Worm (Caenorhabditis elegans) whole organism, young adult: Measurements from ENCODE around the gene tbb-1.

Source experiments
- B0019.2 ChIP-seq: fragments of 200-800 bp; sonication (Bioruptor generic); conservative IDR thresholded peaks from 2 replicates; pipeline ENCODE4 v1.3.6; 2022; ENCODE audit warnings: missing genetic modification reagents, missing genetic modification characterization, missing compliant biosample characterization
- B0035.1 ChIP-seq: sonication (generic microtip); optimal IDR thresholded peaks from 2 replicates; lab custom pipeline; 2016; ENCODE audit warnings: missing genetic modification characterization, mild to moderate bottlenecking, missing compliant biosample characterization, missing genotype, missing genetic modification reagents
- D2030.7 ChIP-seq: fragments of 200-800 bp; sonication (Bioruptor generic); IDR thresholded peaks from 2 replicates; pipeline ENCODE4 v1.3.6; 2022; ENCODE audit warnings: missing genetic modification reagents, missing genetic modification characterization, missing compliant biosample characterization
- F39B2.1 ChIP-seq: fragments of 200-800 bp; sonication (Bioruptor generic); IDR thresholded peaks from 2 replicates; pipeline ENCODE4 v1.3.6; 2022; ENCODE audit warnings: missing genetic modification reagents, missing genetic modification characterization, missing compliant biosample characterization
- F52B5.7 ChIP-seq: sonication (generic microtip); optimal IDR thresholded peaks from 2 replicates; lab custom pipeline; 2016; ENCODE audit warnings: mild to moderate bottlenecking, missing genetic modification characterization, missing compliant biosample characterization
- F57C9.4 ChIP-seq: sonication (generic microtip); optimal IDR thresholded peaks from 2 replicates; lab custom pipeline; 2017; ENCODE audit warnings: mild to moderate bottlenecking, missing genetic modification characterization, missing compliant biosample characterization
- K11D2.4 ChIP-seq: fragments of 200-800 bp; sonication (Bioruptor generic); IDR thresholded peaks from 2 replicates; pipeline ENCODE4 v1.3.6; 2022; ENCODE audit warnings: missing genetic modification reagents, missing genetic modification characterization, missing compliant biosample characterization
- Y53G8AR.9 ChIP-seq: fragments of 200-800 bp; sonication (Bioruptor generic); conservative IDR thresholded peaks from 2 replicates; pipeline ENCODE4 v1.3.6; 2022; ENCODE audit warnings: missing genetic modification reagents, missing genetic modification characterization, missing compliant biosample characterization
- Y56A3A.18 ChIP-seq: fragments of 200-800 bp; sonication (Bioruptor generic); IDR thresholded peaks from 2 replicates; pipeline ENCODE4 v1.3.6; 2022; ENCODE audit warnings: missing genetic modification reagents, missing genetic modification characterization, missing compliant biosample characterization
- Y67H2A.10 ChIP-seq: fragments of 200-800 bp; sonication (Bioruptor generic); conservative IDR thresholded peaks from 2 replicates; pipeline ENCODE4 v1.3.6; 2022; ENCODE audit warnings: missing genetic modification reagents, missing genetic modification characterization, missing compliant biosample characterization
- Y95B8A.8 ChIP-seq: fragments of 200-800 bp; sonication (Bioruptor generic); IDR thresholded peaks from 2 replicates; pipeline ENCODE4 v1.3.6; 2022; ENCODE audit warnings: missing genetic modification reagents, missing genetic modification characterization, missing compliant biosample characterization
- ZK185.1 ChIP-seq: sonication (generic microtip); optimal IDR thresholded peaks from 2 replicates; lab custom pipeline; 2016; ENCODE audit warnings: mild to moderate bottlenecking, missing genetic modification characterization, missing compliant biosample characterization; ENCODE audit not compliant: poor library complexity, severe bottlenecking
- ama-1 ChIP-seq, 3 experiments: fragments of 150-350 bp in 1 of 3; sonication (generic microtip) in 2 of 3; optimal IDR thresholded peaks; 2 replicates each; lab custom pipeline; 2014 to 2018; ENCODE audit warnings: missing biosample characterization in 2 of 3, missing genetic modification characterization in 2 of 3, missing genetic modification reagents in 2 of 3
- atf-7 ChIP-seq: sonication (generic microtip); optimal IDR thresholded peaks from 2 replicates; lab custom pipeline; 2017; ENCODE audit warnings: mild to moderate bottlenecking, missing genetic modification characterization, missing compliant biosample characterization
- athp-1 ChIP-seq: sonication (generic microtip); optimal IDR thresholded peaks from 2 replicates; lab custom pipeline; 2017; ENCODE audit warnings: mild to moderate bottlenecking, missing genetic modification characterization, missing compliant biosample characterization
- ccch-3 ChIP-seq: fragments of 200-800 bp; sonication (Bioruptor generic); optimal IDR thresholded peaks from 2 replicates; lab custom pipeline; 2018; ENCODE audit warnings: mild to moderate bottlenecking, missing genetic modification characterization, missing compliant biosample characterization
- cebp-1 ChIP-seq, 2 experiments: fragments of 200-800 bp in 1 of 2; sonication (Bioruptor generic) in 1 of 2; sonication (generic microtip) in 1 of 2; IDR thresholded peaks in 1 of 2; optimal IDR thresholded peaks in 1 of 2; 2 replicates each; pipeline versions ENCODE4 v1.3.6 to Lab custom; 2017 to 2022; ENCODE audit warnings: missing compliant biosample characterization in 2 of 2, missing genetic modification characterization in 2 of 2, mild to moderate bottlenecking in 1 of 2, missing genetic modification reagents in 1 of 2, moderate library complexity in 1 of 2
- ceh-100 ChIP-seq: fragments of 200-800 bp; sonication (Bioruptor generic); IDR thresholded peaks from 2 replicates; pipeline ENCODE4 v1.3.6; 2022; ENCODE audit warnings: missing genetic modification reagents, missing genetic modification characterization, missing compliant biosample characterization
- ceh-27 ChIP-seq: fragments of 200-800 bp; sonication (Bioruptor generic); optimal IDR thresholded peaks from 2 replicates; lab custom pipeline; 2018; ENCODE audit warnings: mild to moderate bottlenecking, missing genetic modification characterization, moderate library complexity, missing compliant biosample characterization
- dox-1 ChIP-seq: fragments of 200-800 bp; sonication (Bioruptor generic); IDR thresholded peaks from 2 replicates; pipeline ENCODE4 v1.3.6; 2022; ENCODE audit warnings: missing genetic modification reagents, missing genetic modification characterization, missing compliant biosample characterization
- egl-44 ChIP-seq: fragments of 200-800 bp; sonication (Bioruptor generic); IDR thresholded peaks from 2 replicates; pipeline ENCODE4 v1.3.6; 2022; ENCODE audit warnings: missing genetic modification reagents, missing genetic modification characterization, missing compliant biosample characterization
- egrh-3 ChIP-seq: fragments of 200-800 bp; sonication (Bioruptor generic); IDR thresholded peaks from 2 replicates; pipeline ENCODE4 v1.3.6; 2022; ENCODE audit warnings: missing genetic modification reagents, missing genetic modification characterization, missing compliant biosample characterization
- ekl-4 ChIP-seq: fragments of 200-800 bp; sonication (Bioruptor generic); IDR thresholded peaks from 2 replicates; pipeline ENCODE4 v1.3.6; 2022; ENCODE audit warnings: missing genetic modification reagents, missing genetic modification characterization, missing compliant biosample characterization
- gei-17 ChIP-seq: fragments of 200-800 bp; sonication (Bioruptor generic); optimal IDR thresholded peaks from 2 replicates; lab custom pipeline; 2018; ENCODE audit warnings: mild to moderate bottlenecking, missing genetic modification characterization, missing compliant biosample characterization
- hrde-1 ChIP-seq: sonication (generic microtip); optimal IDR thresholded peaks from 2 replicates; lab custom pipeline; 2016; ENCODE audit warnings: missing genetic modification characterization, mild to moderate bottlenecking, missing compliant biosample characterization, moderate library complexity, missing genotype, missing genetic modification reagents, borderline replicate concordance
- let-526 ChIP-seq: fragments of 200-800 bp; sonication (Bioruptor generic); IDR thresholded peaks from 2 replicates; pipeline ENCODE4 v1.3.6; 2022; ENCODE audit warnings: missing genetic modification reagents, missing genetic modification characterization, missing compliant biosample characterization
- lin-26 ChIP-seq: fragments of 200-800 bp; sonication (Bioruptor generic); IDR thresholded peaks from 2 replicates; pipeline ENCODE4 v1.3.6; 2022; ENCODE audit warnings: missing genetic modification reagents, missing genetic modification characterization, missing compliant biosample characterization
- lin-54 ChIP-seq: fragments of 200-800 bp; sonication (Bioruptor generic); optimal IDR thresholded peaks from 2 replicates; lab custom pipeline; 2018; ENCODE audit warnings: mild to moderate bottlenecking, missing genetic modification characterization, missing compliant biosample characterization
- lir-1 ChIP-seq: fragments of 200-800 bp; sonication (Bioruptor generic); conservative IDR thresholded peaks from 2 replicates; pipeline ENCODE4 v1.3.6; 2022; ENCODE audit warnings: missing genetic modification reagents, missing genetic modification characterization, missing compliant biosample characterization
- lsy-27 ChIP-seq: sonication (generic microtip); optimal IDR thresholded peaks from 2 replicates; lab custom pipeline; 2017; ENCODE audit warnings: missing genetic modification characterization, mild to moderate bottlenecking, missing compliant biosample characterization, antibody characterized with exemption, missing genotype, borderline replicate concordance; ENCODE audit not compliant: insufficient read depth
- madf-6 ChIP-seq: fragments of 200-800 bp; sonication (Bioruptor generic); IDR thresholded peaks from 2 replicates; pipeline ENCODE4 v1.3.6; 2022; ENCODE audit warnings: missing genetic modification reagents, missing genetic modification characterization, missing compliant biosample characterization
- mcd-1 ChIP-seq: fragments of 200-800 bp; sonication (Bioruptor generic); IDR thresholded peaks from 2 replicates; pipeline ENCODE4 v1.3.6; 2022; ENCODE audit warnings: missing genetic modification reagents, missing genetic modification characterization, missing compliant biosample characterization
- mel-28 ChIP-seq: sonication (generic microtip); optimal IDR thresholded peaks from 2 replicates; lab custom pipeline; 2016; ENCODE audit warnings: borderline replicate concordance, mild to moderate bottlenecking, missing genetic modification characterization, missing compliant biosample characterization
- nfyb-1 ChIP-seq: fragments of 200-800 bp; sonication (Bioruptor generic); IDR thresholded peaks from 2 replicates; pipeline ENCODE4 v1.3.6; 2022; ENCODE audit warnings: missing genetic modification reagents, missing genetic modification characterization, missing compliant biosample characterization
- repo-1 ChIP-seq: sonication (generic microtip); optimal IDR thresholded peaks from 2 replicates; lab custom pipeline; 2017; ENCODE audit warnings: mild to moderate bottlenecking, missing genetic modification characterization, missing compliant biosample characterization
- rpc-1 ChIP-seq, 2 experiments: fragments of 150-350 bp in 1 of 2; sonication (generic microtip) in 1 of 2; optimal IDR thresholded peaks; 2 replicates each; lab custom pipeline; 2014 to 2018; ENCODE audit warnings: missing biosample characterization in 1 of 2, missing genetic modification characterization in 1 of 2, missing genetic modification reagents in 1 of 2, missing genotype in 1 of 2
- snpc-1.1 ChIP-seq: sonication (generic microtip); optimal IDR thresholded peaks from 2 replicates; lab custom pipeline; 2017; ENCODE audit warnings: missing genetic modification characterization, mild to moderate bottlenecking, missing compliant biosample characterization, antibody characterized with exemption, moderate library complexity, missing genotype, missing genetic modification reagents; ENCODE audit not compliant: insufficient read depth
- snpc-4 ChIP-seq, 5 experiments: fragments of 150-350 bp in 1 of 5; sonication (generic microtip) in 4 of 5; optimal IDR thresholded peaks; 2 replicates each; lab custom pipeline; 2014 to 2018; ENCODE audit warnings: missing genetic modification characterization in 5 of 5, missing biosample characterization in 3 of 5, antibody characterized with exemption in 2 of 5, mild to moderate bottlenecking in 2 of 5, missing compliant biosample characterization in 2 of 5, missing genotype in 2 of 5, moderate library complexity in 2 of 5, missing genetic modification reagents in 1 of 5
- somi-1 ChIP-seq: fragments of 200-800 bp; sonication (Bioruptor generic); optimal IDR thresholded peaks from 2 replicates; lab custom pipeline; 2018; ENCODE audit warnings: mild to moderate bottlenecking, missing genetic modification characterization, missing compliant biosample characterization
- unc-130 ChIP-seq: sonication (generic microtip); optimal IDR thresholded peaks from 2 replicates; lab custom pipeline; 2016; ENCODE audit warnings: missing genetic modification reagents, missing genetic modification characterization, missing compliant biosample characterization
- xnd-1 ChIP-seq: sonication (generic microtip); optimal IDR thresholded peaks from 2 replicates; lab custom pipeline; 2016; ENCODE audit warnings: missing genotype, missing genetic modification reagents, missing genetic modification characterization, missing compliant biosample characterization
- ztf-22 ChIP-seq: fragments of 200-800 bp; sonication (Bioruptor generic); optimal IDR thresholded peaks from 2 replicates; lab custom pipeline; 2018; ENCODE audit warnings: mild to moderate bottlenecking, missing genetic modification characterization, moderate library complexity, missing compliant biosample characterization
- ztf-26 ChIP-seq: sonication (generic microtip); optimal IDR thresholded peaks from 2 replicates; lab custom pipeline; 2017; ENCODE audit warnings: missing genetic modification characterization, missing compliant biosample characterization
- ztf-28 ChIP-seq: fragments of 200-800 bp; sonication (Bioruptor generic); IDR thresholded peaks from 2 replicates; pipeline ENCODE4 v1.3.6; 2022; ENCODE audit warnings: missing genetic modification reagents, missing genetic modification characterization, missing compliant biosample characterization
- ztf-6 ChIP-seq: fragments of 200-800 bp; sonication (Bioruptor generic); IDR thresholded peaks from 2 replicates; pipeline ENCODE4 v1.3.6; 2022; ENCODE audit warnings: missing genetic modification reagents, missing genetic modification characterization, missing compliant biosample characterization

The tbb-1 gene

DNA sequence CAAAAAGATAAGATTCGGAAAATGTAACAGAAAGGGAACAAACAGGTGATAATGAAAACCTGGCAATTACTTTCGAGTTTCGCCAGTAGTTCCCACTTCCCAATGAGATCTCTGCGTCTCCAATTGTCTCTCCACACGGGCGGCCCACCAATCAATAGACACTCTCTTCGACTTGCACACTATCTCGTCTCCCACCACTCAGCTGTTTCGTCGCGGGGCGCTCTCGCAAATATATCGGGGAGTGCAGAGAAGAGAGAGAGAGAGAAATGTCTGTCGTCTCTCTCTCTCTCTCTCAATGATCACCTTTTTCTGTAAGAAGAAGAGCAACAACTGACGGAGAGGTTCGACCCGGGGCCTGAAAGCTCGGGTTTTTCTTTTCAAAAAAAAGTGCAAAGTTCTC lies 22.1 kb downstream of the tbb-1 start (continued):
- TF ChIP-seq snpc-1.1 (tag; lab: Kevin White, UChicago), result no peak
- TF ChIP-seq hrde-1 (tag; lab: Kevin White, UChicago), result no peak
- no peak for TF ChIP-seq mel-28
- peak; percentile 37 for TF ChIP-seq gei-17
- peak; percentile 59 for TF ChIP-seq ztf-26 (tag; lab: Kevin White, UChicago)
- peak; percentile 72 for TF ChIP-seq mcd-1
- 0 out of 2 replicates have a peak, but pooled peaks have one; percentile 12 for TF ChIP-seq egrh-3 (GFP tag; lab: Robert Waterston, UW)
- TF ChIP-seq atf-7 (tag; lab: Kevin White, UChicago), result peak; percentile 80
- TF ChIP-seq ztf-28 (GFP tag; lab: Robert Waterston, UW), result no peak
- 0 out of 2 replicates have a peak, but pooled peaks have one; percentile 19 for TF ChIP-seq Y56A3A.18 (GFP tag; lab: Robert Waterston, UW)
- peak; percentile 46 for TF ChIP-seq athp-1 (tag; lab: Kevin White, UChicago)
- TF ChIP-seq nfyb-1 (GFP tag; lab: Robert Waterston, UW), result peak; percentile 86
- TF ChIP-seq D2030.7 (GFP tag; lab: Robert Waterston, UW), result no peak
- peak; percentile 62 for TF ChIP-seq lin-54 (GFP tag; lab: Kevin White, UChicago)
- peak; percentile 54 for TF ChIP-seq ztf-22
- TF ChIP-seq lir-1, result peak; percentile 41
- TF ChIP-seq lin-26 (GFP tag; lab: Robert Waterston, UW), result peak; percentile 73
- no peak for TF ChIP-seq ztf-6 (GFP tag; lab: Robert Waterston, UW)
- TF ChIP-seq K11D2.4 (GFP tag; lab: Robert Waterston, UW), result peak; percentile 71; the same call in 1 of the 2 replicates
- TF ChIP-seq let-526 (GFP tag; lab: Robert Waterston, UW), result no peak
- TF ChIP-seq unc-130 (GFP tag; lab: Kevin White, UChicago), result no peak
- no peak for TF ChIP-seq lsy-27 (tag; lab: Kevin White, UChicago)
- TF ChIP-seq B0035.1, result no peak
- peak; percentile 52; the same call in 1 of the 2 replicates for TF ChIP-seq cebp-1 (GFP tag; IDR thresholded peaks at IDR 0.05; lab: Robert Waterston, UW)
- TF ChIP-seq cebp-1 (tag; optimal IDR thresholded peaks at IDR 0.05; lab: Kevin White, UChicago), result peak; percentile 84
- TF ChIP-seq ama-1 (optimal IDR thresholded peaks at IDR 0.05; lab: Kevin White, UChicago), result no peak
- no peak for TF ChIP-seq ama-1 (GFP tag; optimal IDR thresholded peaks at IDR 0.05; lab: Kevin White, UChicago)
- TF ChIP-seq Y95B8A.8 (GFP tag; lab: Robert Waterston, UW), result 0 out of 2 replicates have a peak, but pooled peaks have one; percentile 25
- no peak for TF ChIP-seq snpc-4 (GFP tag; optimal IDR thresholded peaks at IDR 0.05; lab: Kevin White, UChicago)
- peak in 2 of 4 experiments; percentile 26 to 30 for TF ChIP-seq snpc-4 (tag; optimal IDR thresholded peaks at IDR 0.05; lab: Kevin White, UChicago)
- TF ChIP-seq madf-6 (GFP tag; lab: Robert Waterston, UW), result peak; percentile 48; the same call in 1 of the 2 replicates
- TF ChIP-seq ceh-100 (GFP tag; lab: Robert Waterston, UW), result 0 out of 2 replicates have a peak, but pooled peaks have one; percentile 32
- TF ChIP-seq ekl-4, result peak; percentile 78
- TF ChIP-seq egl-44 (GFP tag; lab: Robert Waterston, UW), result peak; percentile 59; the same call in 1 of the 2 replicates
- peak; percentile 83 for TF ChIP-seq somi-1 (GFP tag; lab: Kevin White, UChicago)
- TF ChIP-seq ZK185.1, result peak; percentile 42
- TF ChIP-seq rpc-1 (optimal IDR thresholded peaks at IDR 0.05; lab: Kevin White, UChicago), result no peak
- TF ChIP-seq rpc-1 (tag; optimal IDR thresholded peaks at IDR 0.05; lab: Kevin White, UChicago), result no peak
- TF ChIP-seq repo-1 (tag; lab: Kevin White, UChicago), result no peak
- no peak for TF ChIP-seq F39B2.1 (GFP tag; lab: Robert Waterston, UW)
- TF ChIP-seq ceh-27, result peak; percentile 72
- peak; percentile 88 for TF ChIP-seq dox-1
- no peak for TF ChIP-seq B0019.2 (GFP tag; lab: Robert Waterston, UW)
- no peak for TF ChIP-seq F57C9.4 (tag; lab: Kevin White, UChicago)
- peak; percentile 61; the same call in 1 of the 2 replicates for TF ChIP-seq Y67H2A.10 (GFP tag; lab: Robert Waterston, UW)
- no peak for TF ChIP-seq ccch-3 (GFP tag; lab: Kevin White, UChicago)
- TF ChIP-seq F52B5.7 (tag; lab: Kevin White, UChicago), result peak; percentile 18
- TF ChIP-seq Y53G8AR.9 (GFP tag; lab: Robert Waterston, UW), result no peak
- no peak for TF ChIP-seq xnd-1 (tag; lab: Kevin White, UChicago)
